Worm (Caenorhabditis elegans) whole organism, late embryonic: ENCODE data around the gene ZK816.1.

ENCODE experiments used
- ama-1 ChIP-seq: fragments of 150-350 bp; optimal IDR thresholded peaks from 2 replicates; lab custom pipeline; 2014
- ceh-31 ChIP-seq: sonication (generic microtip); optimal IDR thresholded peaks from 2 replicates; lab custom pipeline; 2016; ENCODE audit warnings: missing genetic modification characterization, missing compliant biosample characterization
- dve-1 ChIP-seq: sonication (generic microtip); optimal IDR thresholded peaks from 2 replicates; lab custom pipeline; 2017; ENCODE audit warnings: antibody characterized with exemption, mild to moderate bottlenecking, missing genetic modification characterization, missing compliant biosample characterization
- hlh-8 ChIP-seq: sonication (generic microtip); optimal IDR thresholded peaks from 2 replicates; lab custom pipeline; 2016; ENCODE audit warnings: missing genotype, missing genetic modification characterization, missing compliant biosample characterization
- mec-3 ChIP-seq: sonication (generic microtip); optimal IDR thresholded peaks from 2 replicates; lab custom pipeline; 2016; ENCODE audit warnings: borderline replicate concordance, missing genetic modification characterization, missing compliant biosample characterization
- nfya-1 ChIP-seq: sonication (generic microtip); optimal IDR thresholded peaks from 2 replicates; lab custom pipeline; 2017; ENCODE audit warnings: missing genetic modification characterization, mild to moderate bottlenecking, missing compliant biosample characterization, antibody characterized with exemption, moderate library complexity
- pha-4 ChIP-seq: fragments of 150-350 bp; optimal IDR thresholded peaks from 2 replicates; lab custom pipeline; 2018; ENCODE audit warnings: missing biosample characterization, missing genetic modification reagents, missing genetic modification characterization
- tbx-2 ChIP-seq: sonication (generic microtip); optimal IDR thresholded peaks from 2 replicates; lab custom pipeline; 2016; ENCODE audit warnings: missing genetic modification characterization, missing compliant biosample characterization
- tbx-7 ChIP-seq: sonication (generic microtip); optimal IDR thresholded peaks from 2 replicates; lab custom pipeline; 2016; ENCODE audit warnings: missing genotype, missing genetic modification characterization, missing compliant biosample characterization

DNA sequence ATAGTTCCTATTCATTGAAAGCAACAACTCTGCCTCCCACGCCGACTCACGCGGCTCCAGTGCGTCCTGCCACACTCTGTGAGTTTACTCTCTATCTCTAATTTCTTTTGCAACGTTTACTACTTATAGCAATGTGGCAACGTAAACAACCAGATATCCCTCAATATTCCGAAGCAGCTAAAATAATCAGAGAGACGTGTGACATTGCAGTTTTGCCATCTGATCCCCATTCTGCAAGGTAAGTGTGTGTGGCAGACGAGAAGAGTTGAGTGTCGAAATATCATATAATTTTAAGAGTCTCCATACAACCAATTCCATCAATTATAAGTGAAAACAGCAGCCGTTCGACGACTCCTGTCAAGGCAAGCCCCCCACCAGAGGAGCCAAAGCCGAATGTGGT, 11.6 kb upstream of the ZK816.1 start:
- TF ChIP-seq mec-3 (tag; lab: Kevin White, UChicago) (no peak), tbx-7 (no peak), nfya-1 (tag; lab: Kevin White, UChicago) (no peak), ama-1 (no peak), dve-1 (tag; lab: Kevin White, UChicago) (no peak), ceh-31 (tag; lab: Kevin White, UChicago) (no peak), hlh-8 (tag; lab: Kevin White, UChicago) (no peak), tbx-2 (tag; lab: Kevin White, UChicago) (no peak), pha-4 (tag; lab: Kevin White, UChicago) (no peak)
